Worm (Caenorhabditis elegans) whole organism, L2 larva: ENCODE measurements around the gene tbc-12.

ENCODE experiments used
- C34F6.9 ChIP-seq: fragments of 150-350 bp; optimal IDR thresholded peaks from 2 replicates; lab custom pipeline; 2014; ENCODE audit warnings: missing biosample characterization, missing genetic modification characterization
- F13H6.1 ChIP-seq: sonication (generic microtip); optimal IDR thresholded peaks from 2 replicates; lab custom pipeline; 2016; ENCODE audit warnings: missing genetic modification characterization, missing compliant biosample characterization
- alr-1 ChIP-seq: fragments of 150-350 bp; optimal IDR thresholded peaks from 2 replicates; lab custom pipeline; 2014; ENCODE audit warnings: missing biosample characterization, missing genetic modification characterization
- aly-2 ChIP-seq: fragments of 150-350 bp; optimal IDR thresholded peaks from 2 replicates; lab custom pipeline; 2014; ENCODE audit warnings: missing biosample characterization, missing genetic modification characterization
- ceh-16 ChIP-seq: fragments of 150-350 bp; optimal IDR thresholded peaks from 2 replicates; lab custom pipeline; 2014; ENCODE audit warnings: missing biosample characterization, missing genetic modification characterization
- ceh-82 ChIP-seq: fragments of 150-350 bp; optimal IDR thresholded peaks from 2 replicates; lab custom pipeline; 2014; ENCODE audit warnings: missing biosample characterization, missing genetic modification characterization
- crh-2 ChIP-seq: sonication (generic microtip); optimal IDR thresholded peaks from 2 replicates; lab custom pipeline; 2017; ENCODE audit warnings: missing biosample characterization, missing genetic modification characterization
- dmd-4 ChIP-seq: sonication (generic microtip); optimal IDR thresholded peaks from 2 replicates; lab custom pipeline; 2017; ENCODE audit warnings: missing biosample characterization, missing genetic modification characterization
- egl-27 ChIP-seq: sonication (generic microtip); optimal IDR thresholded peaks from 3 replicates; lab custom pipeline; 2017; ENCODE audit warnings: missing biosample characterization, missing genetic modification reagents, missing genetic modification characterization
- elt-1 ChIP-seq: fragments of 150-350 bp; optimal IDR thresholded peaks from 2 replicates; lab custom pipeline; 2014; ENCODE audit warnings: missing biosample characterization, missing genetic modification characterization
- elt-3 ChIP-seq: sonication (generic microtip); optimal IDR thresholded peaks from 2 replicates; lab custom pipeline; 2017; ENCODE audit warnings: missing biosample characterization, missing genetic modification characterization
- fos-1 ChIP-seq: fragments of 150-350 bp; optimal IDR thresholded peaks from 2 replicates; lab custom pipeline; 2014; ENCODE audit warnings: missing biosample characterization, missing genetic modification characterization
- gmeb-1 ChIP-seq: fragments of 150-350 bp; optimal IDR thresholded peaks from 2 replicates; lab custom pipeline; 2014; ENCODE audit warnings: missing biosample characterization, missing genetic modification characterization
- lin-13 ChIP-seq: fragments of 150-350 bp; optimal IDR thresholded peaks from 2 replicates; lab custom pipeline; 2014; ENCODE audit warnings: missing biosample characterization, missing genetic modification reagents, missing genetic modification characterization
- lin-39 ChIP-seq: fragments of 150-350 bp; optimal IDR thresholded peaks from 2 replicates; lab custom pipeline; 2014; ENCODE audit warnings: missing biosample characterization, missing genetic modification reagents, missing genetic modification characterization
- lsy-2 ChIP-seq, 2 experiments: fragments of 150-350 bp in 1 of 2; sonication (generic microtip) in 1 of 2; optimal IDR thresholded peaks; 2 replicates each; lab custom pipeline; 2014 to 2017; ENCODE audit warnings: missing biosample characterization in 2 of 2, missing genetic modification characterization in 2 of 2
- mbf-1 ChIP-seq: sonication (generic microtip); optimal IDR thresholded peaks from 2 replicates; lab custom pipeline; 2017; ENCODE audit warnings: missing biosample characterization, missing genetic modification characterization
- mdl-1 ChIP-seq, 2 experiments: fragments of 150-350 bp in 1 of 2; sonication (generic microtip) in 1 of 2; optimal IDR thresholded peaks; 2 replicates each; lab custom pipeline; 2017; ENCODE audit warnings: missing biosample characterization in 2 of 2, missing genetic modification characterization in 2 of 2
- nhr-10 ChIP-seq: sonication (generic microtip); optimal IDR thresholded peaks from 2 replicates; lab custom pipeline; 2017; ENCODE audit warnings: missing biosample characterization, missing genetic modification characterization
- nhr-129 ChIP-seq: fragments of 150-350 bp; optimal IDR thresholded peaks from 2 replicates; lab custom pipeline; 2014; ENCODE audit warnings: missing biosample characterization, missing genetic modification characterization
- nhr-237 ChIP-seq: fragments of 150-350 bp; optimal IDR thresholded peaks from 2 replicates; lab custom pipeline; 2014; ENCODE audit warnings: missing biosample characterization, missing genetic modification characterization
- nhr-25 ChIP-seq: fragments of 150-350 bp; sonication (generic microtip); optimal IDR thresholded peaks from 3 replicates; lab custom pipeline; 2014; ENCODE audit warnings: missing biosample characterization, missing genetic modification characterization
- nhr-77 ChIP-seq: fragments of 150-350 bp; optimal IDR thresholded peaks from 2 replicates; lab custom pipeline; 2014; ENCODE audit warnings: missing biosample characterization, missing genetic modification characterization
- sem-4 ChIP-seq: fragments of 150-350 bp; optimal IDR thresholded peaks from 2 replicates; lab custom pipeline; 2014; ENCODE audit warnings: missing biosample characterization, missing genetic modification reagents, missing genetic modification characterization
- sma-3 ChIP-seq: sonication (generic microtip); optimal IDR thresholded peaks from 2 replicates; lab custom pipeline; 2016; ENCODE audit warnings: missing genetic modification reagents, missing genetic modification characterization, missing compliant biosample characterization
- sma-9 ChIP-seq, 2 experiments: fragments of 150-350 bp in 1 of 2; sonication (generic microtip) in 1 of 2; optimal IDR thresholded peaks; 2 replicates each; lab custom pipeline; 2014 to 2016; ENCODE audit warnings: missing genetic modification characterization in 2 of 2, mild to moderate bottlenecking in 1 of 2, missing biosample characterization in 1 of 2, missing compliant biosample characterization in 1 of 2, missing genetic modification reagents in 1 of 2, moderate library complexity in 1 of 2
- unc-39 ChIP-seq: fragments of 150-350 bp; optimal IDR thresholded peaks from 2 replicates; lab custom pipeline; 2014; ENCODE audit warnings: missing biosample characterization, missing genetic modification characterization
- unc-62 ChIP-seq: fragments of 150-350 bp; optimal IDR thresholded peaks from 2 replicates; lab custom pipeline; 2014; ENCODE audit warnings: missing biosample characterization, missing genetic modification reagents, missing genetic modification characterization
- ztf-1 ChIP-seq: fragments of 200-800 bp; sonication (Bioruptor generic); conservative IDR thresholded peaks from 2 replicates; pipeline ENCODE4 v1.3.6; 2022; ENCODE audit warnings: missing genetic modification characterization, missing compliant biosample characterization
- ztf-4 ChIP-seq: fragments of 150-350 bp; optimal IDR thresholded peaks from 2 replicates; lab custom pipeline; 2014; ENCODE audit warnings: missing biosample characterization, missing genetic modification characterization

tbc-12 gene

DNA sequence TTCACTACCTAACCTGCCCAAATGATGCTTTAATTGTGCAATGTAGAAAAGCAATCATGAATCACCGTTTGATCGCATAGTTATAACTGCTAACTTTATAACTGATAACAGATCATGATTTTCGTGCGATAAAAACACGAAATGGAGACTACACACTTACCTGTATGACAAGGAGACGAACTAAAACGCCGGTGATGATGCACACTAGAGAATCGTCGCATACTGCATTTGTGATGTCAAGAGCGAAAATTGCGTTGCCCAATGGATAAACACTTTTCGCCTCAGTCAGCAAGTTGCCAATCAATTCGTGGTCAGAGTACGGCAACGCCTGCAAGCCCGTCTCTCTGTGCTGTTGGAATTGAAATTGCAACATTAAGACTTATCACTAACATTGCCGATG, 36.8 kb upstream of the tbc-12 start:
- TF ChIP-seq unc-39 (tag; lab: Kevin White, UChicago) (no peak), fos-1 (tag; lab: Kevin White, UChicago) (peak; percentile 99), ztf-1 (GFP tag; lab: Robert Waterston, UW) (no peak), gmeb-1 (peak; percentile 26), crh-2 (tag; lab: Kevin White, UChicago) (peak; percentile 40), nhr-129 (peak; percentile 57), sma-9 (GFP tag; optimal IDR thresholded peaks at IDR 0.05; lab: Kevin White, UChicago) (peak; percentile 60), sma-9 (tag; optimal IDR thresholded peaks at IDR 0.05; lab: Kevin White, UChicago) (no peak), sma-3 (GFP tag; lab: Kevin White, UChicago) (no peak), F13H6.1 (tag; lab: Kevin White, UChicago) (peak; percentile 46)

ce11 chrX:2567761-2568160, 35.5 kb upstream of the tbc-12 start:
- TF ChIP-seq sma-9 (GFP tag; optimal IDR thresholded peaks at IDR 0.05; lab: Kevin White, UChicago) (peak; percentile 28), sma-9 (tag; optimal IDR thresholded peaks at IDR 0.05; lab: Kevin White, UChicago) (no peak), F13H6.1 (tag; lab: Kevin White, UChicago) (no peak)

ce11 chrX:2565308-2565773, 33.1 kb upstream of the tbc-12 start, which contains the start of gene F52H2.15:
TSS of gene F52H2.15 (plus strand) at chrX:2565358.
- TF ChIP-seq unc-62 (no peak), C34F6.9 (tag; lab: Kevin White, UChicago) (no peak), dmd-4 (tag; lab: Kevin White, UChicago) (no peak), lsy-2 (tag; optimal IDR thresholded peaks at IDR 0.05; lab: Kevin White, UChicago) (no peak), elt-1 (tag; lab: Kevin White, UChicago) (no peak), fos-1 (tag; lab: Kevin White, UChicago) (peak; percentile 77), ceh-82 (tag; lab: Kevin White, UChicago) (no peak)

ce11 chrX:2564047-2564446, 31.8 kb upstream of the tbc-12 start, which contains the start of gene dhcr-24:
TSS of gene dhcr-24 (minus strand) at chrX:2564147.
- TF ChIP-seq dmd-4 (tag; lab: Kevin White, UChicago) (no peak), ceh-16 (tag; lab: Kevin White, UChicago) (no peak), lin-39 (tag; lab: Kevin White, UChicago) (no peak), nhr-10 (tag; lab: Kevin White, UChicago) (no peak), mbf-1 (tag; lab: Kevin White, UChicago) (no peak), sma-3 (GFP tag; lab: Kevin White, UChicago) (no peak), nhr-129 (no peak), nhr-237 (tag; lab: Kevin White, UChicago) (no peak), nhr-77 (tag; lab: Kevin White, UChicago) (no peak), ztf-4 (tag; lab: Kevin White, UChicago) (no peak), mdl-1 (tag; optimal IDR thresholded peaks at IDR 0.05; lab: Kevin White, UChicago) (no peak)

ce11 chrX:2559979-2560378, 27.7 kb upstream of the tbc-12 start, which contains the start of gene F52H2.5:
TSS of gene F52H2.5 (minus strand) at chrX:2560079.
- no peak for TF ChIP-seq elt-3
- no peak for TF ChIP-seq aly-2
- TF ChIP-seq nhr-25 (tag; lab: Kevin White, UChicago), result no peak
- TF ChIP-seq, all 48 proteins: peak for 0

- TF ChIP-seq egl-27 (tag; lab: Kevin White, UChicago) (peak; percentile 51), F13H6.1 (tag; lab: Kevin White, UChicago) (peak; percentile 30), alr-1 (tag; lab: Kevin White, UChicago) (no peak), ceh-16 (tag; lab: Kevin White, UChicago) (no peak), nhr-25 (tag; lab: Kevin White, UChicago) (peak; percentile 37), sem-4 (tag; lab: Kevin White, UChicago) (peak; percentile 53), lsy-2 (tag; optimal IDR thresholded peaks at IDR 0.05; lab: Kevin White, UChicago) (peak in 1 of 2 experiments; percentile 74), crh-2 (tag; lab: Kevin White, UChicago) (peak; percentile 20), lin-13 (GFP tag; lab: Kevin White, UChicago) (peak; percentile 48)
These were observed 27.1 kb upstream of the tbc-12 start for ce11 chrX:2559399-2559798.
